1 worm cellular context compared by ENCODE assay signal in the genomic region with DNA sequence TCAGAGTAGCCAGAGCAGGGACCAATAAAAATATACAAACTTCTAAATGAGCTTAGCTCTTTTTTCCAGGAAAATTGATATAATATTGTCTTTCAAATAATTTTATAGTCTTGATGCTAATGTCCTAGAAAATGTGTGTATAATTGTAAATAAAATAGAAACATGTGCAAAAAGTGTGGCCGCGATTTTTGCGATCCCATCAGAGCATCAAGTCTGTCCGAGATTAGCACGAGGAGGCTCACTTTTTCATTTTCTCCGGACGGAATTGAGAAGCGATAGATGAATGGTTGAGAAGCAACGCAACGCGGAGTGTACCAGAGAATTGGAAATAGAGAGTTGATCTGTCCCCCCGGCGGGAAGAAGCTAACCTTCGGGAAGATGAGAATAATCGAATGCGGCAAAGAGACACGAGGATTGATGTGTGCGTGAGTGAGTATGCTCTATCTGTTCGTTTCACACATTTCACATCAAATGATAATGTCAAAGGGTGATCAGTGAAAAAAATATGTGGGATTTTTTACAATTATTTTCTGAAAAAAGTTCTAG.
TF ChIP-seq lines count a peak whose summit lies in the region.

No protein-coding gene starts in this region.

TF ChIP-seq in whole organism, L4 larva, 104 proteins besides CTCF, POLR2A, EP300 and RAD21 (continued from another document):
- TF ChIP-seq Y5F2A.4 (GFP tag; optimal IDR thresholded peaks at IDR 0.05; lab: Kevin White, UChicago) (no peak), zfp-3 (GFP tag; conservative IDR thresholded peaks at IDR 0.05; lab: Robert Waterston, UW) (no peak), T26A8.4 (GFP tag; IDR thresholded peaks at IDR 0.05; lab: Robert Waterston, UW) (no peak), unc-62 (GFP tag; optimal IDR thresholded peaks at IDR 0.05 in 1 of 2; lab: Kevin White, UChicago) (no peak), unc-62 (tag; optimal IDR thresholded peaks at IDR 0.05; lab: Kevin White, UChicago) (no peak), Y105C5A.15 (GFP tag; IDR thresholded peaks at IDR 0.05; lab: Robert Waterston, UW) (no peak), nhr-237 (tag; optimal IDR thresholded peaks at IDR 0.05; lab: Kevin White, UChicago) (no peak), nhr-25 (tag; optimal IDR thresholded peaks at IDR 0.05; lab: Kevin White, UChicago; ENCODE audit: borderline replicate concordance, insufficient read depth) (no peak), nhr-11 (tag; optimal IDR thresholded peaks at IDR 0.05; lab: Kevin White, UChicago) (peak; percentile 2), nhr-42 (GFP tag; IDR thresholded peaks at IDR 0.05; lab: Robert Waterston, UW) (no peak)
TF ChIP-seq in whole organism, L4 larva: peak in this region for 4.
